Fruit fly (Drosophila melanogaster) whole organism, embryonic: ENCODE results near the gene Pex5.

ENCODE experiments used
- BEAF-32 ChIP-seq: fragments of 200-800 bp; sonication (Bioruptor generic); optimal IDR thresholded peaks from 3 replicates; lab custom pipeline; 2017; ENCODE audit warnings: missing biosample characterization, missing genetic modification characterization, mild to moderate bottlenecking, moderate library complexity, missing genetic modification reagents
- CG10147 ChIP-seq: fragments of 200-800 bp; sonication (Bioruptor generic); optimal IDR thresholded peaks from 2 replicates; lab custom pipeline; 2019; ENCODE audit warnings: missing biosample characterization, mild to moderate bottlenecking, missing genetic modification characterization, moderate library complexity
- CG10267 ChIP-seq: fragments of 200-800 bp; sonication (Bioruptor generic); optimal IDR thresholded peaks from 2 replicates; lab custom pipeline; 2018; ENCODE audit warnings: missing biosample characterization, mild to moderate bottlenecking, missing genetic modification characterization, moderate library complexity
- CG10274 ChIP-seq: fragments of 200-800 bp; sonication (Bioruptor generic); optimal IDR thresholded peaks from 3 replicates; lab custom pipeline; 2017; ENCODE audit warnings: missing biosample characterization, mild to moderate bottlenecking, missing genetic modification characterization
- CG10462 ChIP-seq: fragments of 200-800 bp; sonication (Bioruptor generic); optimal IDR thresholded peaks from 2 replicates; lab custom pipeline; 2016; ENCODE audit warnings: missing biosample characterization, missing genetic modification characterization
- CG11456 ChIP-seq: fragments of 200-800 bp; sonication (Bioruptor generic); IDR thresholded peaks from 3 replicates; pipeline ENCODE4 v1.3.6; 2022; ENCODE audit warnings: missing biosample characterization, missing genetic modification characterization
- CG11504 ChIP-seq: fragments of 200-800 bp; sonication (Bioruptor generic); optimal IDR thresholded peaks from 3 replicates; lab custom pipeline; 2019; ENCODE audit warnings: missing biosample characterization, mild to moderate bottlenecking, missing genetic modification characterization, moderate library complexity
- CG12155 ChIP-seq: fragments of 200-800 bp; sonication (Bioruptor generic); optimal IDR thresholded peaks from 3 replicates; lab custom pipeline; 2016; ENCODE audit warnings: missing biosample characterization, missing genetic modification characterization
- CG13424 ChIP-seq: fragments of 200-800 bp; sonication (Bioruptor generic); optimal IDR thresholded peaks from 2 replicates; lab custom pipeline; 2019; ENCODE audit warnings: missing biosample characterization, mild to moderate bottlenecking, missing genetic modification characterization, moderate library complexity
- CG15011 ChIP-seq: fragments of 200-800 bp; sonication (Bioruptor generic); optimal IDR thresholded peaks from 3 replicates; lab custom pipeline; 2018; ENCODE audit warnings: missing biosample characterization, mild to moderate bottlenecking, missing genetic modification characterization
- CG15269 ChIP-seq: fragments of 200-800 bp; sonication (Bioruptor generic); optimal IDR thresholded peaks from 2 replicates; lab custom pipeline; 2018; ENCODE audit warnings: missing biosample characterization, mild to moderate bottlenecking, missing genetic modification characterization, moderate library complexity
- CG1529 ChIP-seq: fragments of 200-800 bp; sonication (Bioruptor generic); optimal IDR thresholded peaks from 3 replicates; lab custom pipeline; 2018; ENCODE audit warnings: missing biosample characterization, missing genetic modification characterization
- CG15601 ChIP-seq: fragments of 200-800 bp; sonication (Bioruptor generic); optimal IDR thresholded peaks from 3 replicates; lab custom pipeline; 2019; ENCODE audit warnings: missing biosample characterization, mild to moderate bottlenecking, missing genetic modification characterization, moderate library complexity
- CG17328 ChIP-seq: fragments of 200-800 bp; sonication (Bioruptor generic); IDR thresholded peaks from 2 replicates; pipeline ENCODE4 v1.3.6; 2022; ENCODE audit warnings: missing biosample characterization, missing genetic modification characterization
- CG18764 ChIP-seq: fragments of 200-800 bp; sonication (Bioruptor generic); optimal IDR thresholded peaks from 3 replicates; lab custom pipeline; 2016; ENCODE audit warnings: missing biosample characterization, missing genetic modification characterization
- CG34422 ChIP-seq: fragments of 200-800 bp; sonication (Bioruptor generic); IDR thresholded peaks from 3 replicates; pipeline ENCODE4 v1.3.6; 2022; ENCODE audit warnings: missing biosample characterization, missing genetic modification characterization
- CG6854 ChIP-seq: fragments of 200-800 bp; sonication (Bioruptor generic); optimal IDR thresholded peaks from 3 replicates; lab custom pipeline; 2017; ENCODE audit warnings: missing biosample characterization, mild to moderate bottlenecking, missing genetic modification characterization
- CG7271 ChIP-seq: fragments of 200-800 bp; sonication (Bioruptor generic); optimal IDR thresholded peaks from 2 replicates; lab custom pipeline; 2018; ENCODE audit warnings: missing biosample characterization, mild to moderate bottlenecking, missing genetic modification characterization, moderate library complexity
- CG7839 ChIP-seq: fragments of 200-800 bp; sonication (Bioruptor generic); optimal IDR thresholded peaks from 3 replicates; lab custom pipeline; 2018; ENCODE audit warnings: missing biosample characterization, mild to moderate bottlenecking, missing genetic modification characterization, moderate library complexity
- CG7928 ChIP-seq: fragments of 200-800 bp; sonication (Bioruptor generic); optimal IDR thresholded peaks from 2 replicates; lab custom pipeline; 2017; ENCODE audit warnings: missing biosample characterization, mild to moderate bottlenecking, missing genetic modification characterization
- CG7987 ChIP-seq: fragments of 200-800 bp; sonication (Bioruptor generic); optimal IDR thresholded peaks from 2 replicates; lab custom pipeline; 2018; ENCODE audit warnings: missing biosample characterization, mild to moderate bottlenecking, missing genetic modification characterization, moderate library complexity
- CG9817 ChIP-seq: fragments of 200-800 bp; sonication (Bioruptor generic); optimal IDR thresholded peaks from 2 replicates; lab custom pipeline; 2018; ENCODE audit warnings: missing biosample characterization, mild to moderate bottlenecking, missing genetic modification characterization, moderate library complexity
- D ChIP-seq, 2 experiments: fragments of 200-800 bp in 1 of 2; fragments of >200 bp in 1 of 2; sonication (Bioruptor generic) in 1 of 2; optimal IDR thresholded peaks; 2 replicates in 1 of 2; 3 replicates in 1 of 2; lab custom pipeline; 2017; ENCODE audit warnings: mild to moderate bottlenecking in 1 of 2, missing biosample characterization in 1 of 2, missing genetic modification characterization in 1 of 2, missing genetic modification reagents in 1 of 2
- D19B ChIP-seq: fragments of 200-800 bp; sonication (Bioruptor generic); optimal IDR thresholded peaks from 2 replicates; lab custom pipeline; 2017; ENCODE audit warnings: missing biosample characterization, mild to moderate bottlenecking, missing genetic modification characterization
- E2f2 ChIP-seq: fragments of 200-800 bp; sonication (Bioruptor generic); IDR thresholded peaks from 2 replicates; pipeline ENCODE4 v1.3.6; 2022; ENCODE audit warnings: missing biosample characterization, missing genetic modification characterization
- Ets97D ChIP-seq: fragments of 200-800 bp; sonication (Bioruptor generic); optimal IDR thresholded peaks from 3 replicates; lab custom pipeline; 2016; ENCODE audit warnings: missing biosample characterization, missing genetic modification characterization
- Hr3 ChIP-seq: fragments of 200-800 bp; sonication (Bioruptor generic); optimal IDR thresholded peaks from 3 replicates; lab custom pipeline; 2016; ENCODE audit warnings: missing biosample characterization, missing genetic modification characterization
- Kr ChIP-seq: fragments of 200-800 bp; sonication (Bioruptor generic); optimal IDR thresholded peaks from 2 replicates; lab custom pipeline; 2017; ENCODE audit warnings: missing biosample characterization, mild to moderate bottlenecking, missing genetic modification characterization
- MBD-R2 ChIP-seq: fragments of 200-800 bp; sonication (Bioruptor generic); IDR thresholded peaks from 2 replicates; pipeline ENCODE4 v1.3.6; 2022; ENCODE audit warnings: missing biosample characterization, missing genetic modification characterization
- Neu2 ChIP-seq: fragments of 200-800 bp; sonication (Bioruptor generic); optimal IDR thresholded peaks from 3 replicates; lab custom pipeline; 2016; ENCODE audit warnings: missing biosample characterization, missing genetic modification characterization, borderline replicate concordance
- Nf-YC ChIP-seq: fragments of 200-800 bp; optimal IDR thresholded peaks from 3 replicates; lab custom pipeline; 2019; ENCODE audit warnings: missing biosample characterization, mild to moderate bottlenecking, missing genetic modification characterization, moderate library complexity
- Scr ChIP-seq: fragments of 200-800 bp; sonication (Bioruptor generic); IDR thresholded peaks from 2 replicates; pipeline ENCODE4 v1.3.6; 2022; ENCODE audit warnings: missing biosample characterization, missing genetic modification characterization; ENCODE audit not compliant: partially characterized antibody
- Sry-δ ChIP-seq: fragments of 200-800 bp; sonication (Bioruptor generic); optimal IDR thresholded peaks from 2 replicates; lab custom pipeline; 2016; ENCODE audit warnings: missing biosample characterization, missing genetic modification characterization
- Ssrp ChIP-seq: fragments of 200-800 bp; sonication (Bioruptor generic); optimal IDR thresholded peaks from 2 replicates; lab custom pipeline; 2018; ENCODE audit warnings: missing biosample characterization, mild to moderate bottlenecking, missing genetic modification characterization, moderate library complexity
- aop ChIP-seq: fragments of 200-800 bp; sonication (Bioruptor generic); IDR thresholded peaks from 2 replicates; pipeline ENCODE4 v1.3.6; 2022; ENCODE audit warnings: missing biosample characterization, missing genetic modification characterization
- btn ChIP-seq: fragments of 200-800 bp; sonication (Bioruptor generic); optimal IDR thresholded peaks from 2 replicates; lab custom pipeline; 2016; ENCODE audit warnings: missing biosample characterization, missing genetic modification characterization
- corto ChIP-seq: fragments of 200-800 bp; sonication (Bioruptor generic); optimal IDR thresholded peaks from 2 replicates; lab custom pipeline; 2016; ENCODE audit warnings: missing biosample characterization, mild to moderate bottlenecking, missing genetic modification characterization, moderate library complexity
- danr ChIP-seq: fragments of 200-800 bp; sonication (Bioruptor generic); IDR thresholded peaks from 2 replicates; pipeline ENCODE4 v1.3.6; 2022; ENCODE audit warnings: missing biosample characterization, missing genetic modification characterization
- dpn ChIP-seq, 2 experiments: fragments of 200-800 bp; sonication (Bioruptor generic); optimal IDR thresholded peaks; 3 replicates each; lab custom pipeline; 2016; ENCODE audit warnings: missing biosample characterization in 2 of 2, missing genetic modification characterization in 2 of 2
- ftz-f1 ChIP-seq: fragments of 200-800 bp; sonication (Bioruptor generic); optimal IDR thresholded peaks from 2 replicates; lab custom pipeline; 2016; ENCODE audit warnings: missing biosample characterization, missing genetic modification characterization
- oc ChIP-seq: fragments of 200-800 bp; sonication (Bioruptor generic); optimal IDR thresholded peaks from 2 replicates; lab custom pipeline; 2018; ENCODE audit warnings: missing biosample characterization, mild to moderate bottlenecking, missing genetic modification characterization, moderate library complexity
- onecut ChIP-seq: fragments of 200-800 bp; sonication (Bioruptor generic); IDR thresholded peaks from 2 replicates; pipeline ENCODE4 v1.3.6; 2022; ENCODE audit warnings: missing biosample characterization, missing genetic modification characterization
- pan ChIP-seq, 4 experiments: fragments of >200 bp in 3 of 4; fragments of 200-800 bp in 1 of 4; sonication (Bioruptor generic) in 1 of 4; optimal IDR thresholded peaks in 3 of 4; IDR thresholded peaks in 1 of 4; 2 replicates each; pipeline versions ENCODE4 v1.3.6 to Lab custom; 2017 to 2022; ENCODE audit warnings: missing biosample characterization in 2 of 4, missing genetic modification characterization in 2 of 4, mixed read lengths in 1 of 4
- pum ChIP-seq: fragments of 200-800 bp; sonication (Bioruptor generic); optimal IDR thresholded peaks from 2 replicates; lab custom pipeline; 2016; ENCODE audit warnings: missing biosample characterization, missing genetic modification characterization
- tap ChIP-seq: fragments of 200-800 bp; optimal IDR thresholded peaks from 3 replicates; lab custom pipeline; 2019; ENCODE audit warnings: missing biosample characterization, mild to moderate bottlenecking, missing genetic modification characterization, moderate library complexity
- vvl ChIP-seq: fragments of 200-800 bp; sonication (Bioruptor generic); IDR thresholded peaks from 2 replicates; pipeline ENCODE4 v1.3.6; 2022; ENCODE audit warnings: missing biosample characterization, missing genetic modification characterization
- z ChIP-seq: fragments of 200-800 bp; sonication (Bioruptor generic); IDR thresholded peaks from 3 replicates; pipeline ENCODE4 v1.3.6; 2022; ENCODE audit warnings: missing biosample characterization, missing genetic modification characterization
- zen ChIP-seq: fragments of 200-800 bp; sonication (Bioruptor generic); optimal IDR thresholded peaks from 3 replicates; lab custom pipeline; 2018; ENCODE audit warnings: missing biosample characterization, mild to moderate bottlenecking, missing genetic modification characterization, moderate library complexity

Gene Pex5

dm6 chrX:1861620-1862184 is 7.2 kb downstream of the Pex5 start, which contains the start of gene deltaCOP (continued):
- peak; percentile 73 for TF ChIP-seq CG9817 (tag; lab: Kevin White, UChicago)
- peak; percentile 3 for TF ChIP-seq CG7271 (tag; lab: Kevin White, UChicago)
- TF ChIP-seq CG18764, result peak; percentile 82
- TF ChIP-seq MBD-R2, result peak; percentile 83
- peak; percentile 54 for TF ChIP-seq CG10274
- TF ChIP-seq zen, result peak; percentile 59
- TF ChIP-seq CG10147 (GFP tag; lab: Kevin White, UChicago), result no peak
- TF ChIP-seq vvl, result peak; percentile 84
- peak; percentile 23 for TF ChIP-seq CG7987 (GFP tag; lab: Kevin White, UChicago)
- TF ChIP-seq CG11456 (GFP tag; lab: Robert Waterston, UW), result peak; percentile 82; the same call in 2 of the 3 replicates
- peak; percentile 69 for TF ChIP-seq btn (GFP tag; lab: Kevin White, UChicago)
- TF ChIP-seq Ssrp (tag; lab: Kevin White, UChicago), result peak; percentile 72
- peak; percentile 92 for TF ChIP-seq D19B (GFP tag; lab: Kevin White, UChicago)
- peak; percentile 70 for TF ChIP-seq CG17328 (GFP tag; lab: Robert Waterston, UW)
- peak; percentile 68 for TF ChIP-seq E2f2 (GFP tag; lab: Robert Waterston, UW)
- no peak for TF ChIP-seq CG15011 (GFP tag; lab: Kevin White, UChicago)
- TF ChIP-seq CG1529 (GFP tag; lab: Kevin White, UChicago), result no peak
- TF ChIP-seq oc (tag; lab: Kevin White, UChicago), result peak; percentile 36
- peak; percentile 89 for TF ChIP-seq pum (GFP tag; lab: Kevin White, UChicago)
- TF ChIP-seq pan (optimal IDR thresholded peaks at IDR 0.05; lab: Kevin White, UChicago), result peak in 1 of 2 experiments; percentile 42
- peak in 1 of 2 experiments; percentile 76 for TF ChIP-seq pan (GFP tag; optimal IDR thresholded peaks at IDR 0.05 in 1 of 2, IDR thresholded peaks at IDR 0.05 in 1 of 2)
- TF ChIP-seq Kr (GFP tag; lab: Kevin White, UChicago), result no peak
- TF ChIP-seq CG7839 (tag; lab: Kevin White, UChicago), result peak; percentile 82
- TF ChIP-seq Hr3, result peak; percentile 91
- peak; percentile 93 for TF ChIP-seq CG10267 (tag; lab: Kevin White, UChicago)
- TF ChIP-seq Scr (GFP tag; lab: Robert Waterston, UW), result peak; percentile 34; the same call in 1 of the 2 replicates
- peak; percentile 85; the same call in 2 of the 3 replicates for TF ChIP-seq CG34422
- TF ChIP-seq CG15269, result peak; percentile 79
- peak; percentile 66 for TF ChIP-seq CG10462 (GFP tag; lab: Kevin White, UChicago)
- TF ChIP-seq Sry-δ (GFP tag; lab: Kevin White, UChicago), result peak; percentile 57
- peak; percentile 56 for TF ChIP-seq CG7928
- peak; percentile 79 for TF ChIP-seq Ets97D
- TF ChIP-seq CG12155 (GFP tag; lab: Kevin White, UChicago), result peak; percentile 90
- no peak for TF ChIP-seq tap
- peak; percentile 60 for TF ChIP-seq Neu2
- TF ChIP-seq dpn (GFP tag; optimal IDR thresholded peaks at IDR 0.05; lab: Kevin White, UChicago), result peak; percentile 90 to 94
- TF ChIP-seq z (GFP tag; lab: Robert Waterston, UW), result no peak
- TF ChIP-seq corto (GFP tag; lab: Kevin White, UChicago), result no peak
- peak; percentile 35 for TF ChIP-seq ftz-f1
- TF ChIP-seq aop (GFP tag; lab: Robert Waterston, UW), result no peak
- TF ChIP-seq CG6854 (GFP tag; lab: Kevin White, UChicago), result no peak
- peak; percentile 70 for TF ChIP-seq CG13424 (tag; lab: Kevin White, UChicago)
- peak; percentile 56 for TF ChIP-seq onecut
- peak; percentile 41 for TF ChIP-seq CG15601 (tag; lab: Kevin White, UChicago)
- peak; percentile 60 for TF ChIP-seq Nf-YC (tag; lab: Kevin White, UChicago)
- TF ChIP-seq BEAF-32 (GFP tag; lab: Kevin White, UChicago), result peak; percentile 32
- no peak for TF ChIP-seq CG11504 (tag; lab: Kevin White, UChicago)
- TF ChIP-seq danr (GFP tag; lab: Robert Waterston, UW), result peak; percentile 78
- peak; percentile 38 for TF ChIP-seq D (optimal IDR thresholded peaks at IDR 0.05; lab: Kevin White, UChicago)
- TF ChIP-seq D (GFP tag; optimal IDR thresholded peaks at IDR 0.05; lab: Kevin White, UChicago), result no peak
